Worm (Caenorhabditis elegans): Measurements from ENCODE around the gene W03A5.2.

- TF ChIP-seq W03F9.2 (tag; optimal IDR thresholded peaks at IDR 0.05) (no peak), him-1 (tag; optimal IDR thresholded peaks at IDR 0.05) (no peak), dao-5 (tag; optimal IDR thresholded peaks at IDR 0.05) (no peak)
These were observed 16.5 kb upstream of the W03A5.2 start for ce11 chrIII:5389365-5389764.

All from whole organism, L4/young adult.